Worm (Caenorhabditis elegans): Measurements from ENCODE around the gene flcn-1.

flcn-1 gene

ce11 chrII:6934729-6935128, 6.2 kb downstream of the flcn-1 start:
- no peak for TF ChIP-seq unc-62 (GFP tag; optimal IDR thresholded peaks at IDR 0.05)

ce11 chrII:6935975-6936374, 7.4 kb downstream of the flcn-1 start:
- TF ChIP-seq unc-62 (GFP tag; optimal IDR thresholded peaks at IDR 0.05) = no peak

ce11 chrII:6936528-6936927, 8.0 kb downstream of the flcn-1 start:
- TF ChIP-seq unc-62 (GFP tag; optimal IDR thresholded peaks at IDR 0.05) = no peak

ce11 chrII:6937057-6937456, 8.5 kb downstream of the flcn-1 start:
- no peak for TF ChIP-seq unc-62 (GFP tag; optimal IDR thresholded peaks at IDR 0.05)

ce11 chrII:6939873-6940272, 11.3 kb downstream of the flcn-1 start:
- TF ChIP-seq unc-62 (GFP tag; optimal IDR thresholded peaks at IDR 0.05) = no peak

ce11 chrII:6940726-6941230, 12.2 kb downstream of the flcn-1 start:
- no peak for TF ChIP-seq unc-62 (GFP tag; optimal IDR thresholded peaks at IDR 0.05)

ce11 chrII:6941520-6941919, 13.0 kb downstream of the flcn-1 start:
- no peak for TF ChIP-seq unc-62 (GFP tag; optimal IDR thresholded peaks at IDR 0.05)

- TF ChIP-seq unc-62 (GFP tag; optimal IDR thresholded peaks at IDR 0.05) = no peak
These were observed 14.9 kb downstream of the flcn-1 start for ce11 chrII:6943299-6944051.

ce11 chrII:6951250-6951806, 22.8 kb downstream of the flcn-1 start, which contains the start of the genes malt-1 and ceh-38:
Gene malt-1, minus strand, starts transcription at chrII:6951300.
Gene ceh-38, plus strand, starts transcription at chrII:6951526.
- TF ChIP-seq unc-62 (GFP tag; optimal IDR thresholded peaks at IDR 0.05) = no peak

- no peak for TF ChIP-seq unc-62 (GFP tag; optimal IDR thresholded peaks at IDR 0.05)
These were observed 26.6 kb downstream of the flcn-1 start for ce11 chrII:6955084-6955697.

ce11 chrII:6958136-6958535, 29.6 kb downstream of the flcn-1 start:
- TF ChIP-seq unc-62 (GFP tag; optimal IDR thresholded peaks at IDR 0.05) = no peak

- no peak for TF ChIP-seq unc-62 (GFP tag; optimal IDR thresholded peaks at IDR 0.05)
These were observed 37.0 kb downstream of the flcn-1 start, which contains the start of gene tra-2 for ce11 chrII:6965573-6965972. Gene tra-2, minus strand, starts transcription at chrII:6965673.

- TF ChIP-seq unc-62 (GFP tag; optimal IDR thresholded peaks at IDR 0.05) = no peak
These were observed 39.1 kb downstream of the flcn-1 start, which contains the start of gene eif-2Bgamma for ce11 chrII:6967618-6968017. Gene eif-2Bgamma, minus strand, starts transcription at chrII:6967648.

ce11 chrII:6968191-6968675, 39.7 kb downstream of the flcn-1 start:
- TF ChIP-seq unc-62 (GFP tag; optimal IDR thresholded peaks at IDR 0.05) = no peak

ce11 chrII:6970515-6970914, 42.0 kb downstream of the flcn-1 start, which contains the start of gene C15F1.5:
Gene C15F1.5, minus strand, starts transcription at chrII:6970615.
- no peak for TF ChIP-seq unc-62 (GFP tag; optimal IDR thresholded peaks at IDR 0.05)

- TF ChIP-seq unc-62 (GFP tag; optimal IDR thresholded peaks at IDR 0.05) = no peak
These were observed 43.7 kb downstream of the flcn-1 start, which contains the start of gene art-1 for ce11 chrII:6972185-6972737. Gene art-1, minus strand, starts transcription at chrII:6972235.
